Fruit fly (Drosophila melanogaster) whole organism, embryonic: ENCODE results near the gene CG6656.

Source experiments
- Awh ChIP-seq: fragments of 200-800 bp; sonication (Bioruptor generic); IDR thresholded peaks from 2 replicates; pipeline ENCODE4, ENCODE4 v1.3.6; 2022; ENCODE audit warnings: missing biosample characterization, missing genetic modification characterization
- CG11085 ChIP-seq: fragments of 200-800 bp; sonication (Bioruptor generic); IDR thresholded peaks from 2 replicates; pipeline ENCODE4 v1.3.6; 2022; ENCODE audit warnings: missing biosample characterization, missing genetic modification characterization
- CG11093 ChIP-seq: fragments of 200-800 bp; sonication (Bioruptor generic); IDR thresholded peaks from 3 replicates; pipeline ENCODE4 v1.3.6; 2022; ENCODE audit warnings: missing biosample characterization, missing genetic modification characterization
- CG11247 ChIP-seq: fragments of 200-800 bp; sonication (Bioruptor generic); IDR thresholded peaks from 2 replicates; pipeline ENCODE4 v1.3.6; 2022; ENCODE audit warnings: missing biosample characterization, missing genetic modification characterization
- CG11456 ChIP-seq: fragments of 200-800 bp; sonication (Bioruptor generic); IDR thresholded peaks from 3 replicates; pipeline ENCODE4 v1.3.6; 2022; ENCODE audit warnings: missing biosample characterization, missing genetic modification characterization
- CG14441 ChIP-seq: fragments of 200-800 bp; sonication (Bioruptor generic); IDR thresholded peaks from 2 replicates; pipeline ENCODE4 v1.3.6; 2022; ENCODE audit warnings: missing biosample characterization, missing genetic modification characterization
- CG14667 ChIP-seq: fragments of 200-800 bp; sonication (Bioruptor generic); IDR thresholded peaks from 2 replicates; pipeline ENCODE4 v1.3.6; 2022; ENCODE audit warnings: missing biosample characterization, missing genetic modification characterization
- CG15601 ChIP-seq: fragments of 200-800 bp; sonication (Bioruptor generic); optimal IDR thresholded peaks from 3 replicates; lab custom pipeline; 2019; ENCODE audit warnings: missing biosample characterization, mild to moderate bottlenecking, missing genetic modification characterization, moderate library complexity
- CG1602 ChIP-seq: fragments of 200-800 bp; sonication (Bioruptor generic); optimal IDR thresholded peaks from 3 replicates; lab custom pipeline; 2016; ENCODE audit warnings: missing biosample characterization, missing genetic modification characterization
- CG16815 ChIP-seq: fragments of 200-800 bp; sonication (Bioruptor generic); optimal IDR thresholded peaks from 3 replicates; lab custom pipeline; 2017; ENCODE audit warnings: missing biosample characterization, mild to moderate bottlenecking, missing genetic modification characterization
- CG18262 ChIP-seq: fragments of 200-800 bp; optimal IDR thresholded peaks from 3 replicates; lab custom pipeline; 2019; ENCODE audit warnings: missing biosample characterization, mild to moderate bottlenecking, missing genetic modification characterization, moderate library complexity
- CG2712 ChIP-seq: fragments of 200-800 bp; optimal IDR thresholded peaks from 3 replicates; lab custom pipeline; 2019; ENCODE audit warnings: missing biosample characterization, mild to moderate bottlenecking, missing genetic modification characterization, moderate library complexity
- CG3163 ChIP-seq: fragments of 200-800 bp; sonication (Bioruptor generic); optimal IDR thresholded peaks from 3 replicates; lab custom pipeline; 2016; ENCODE audit warnings: missing biosample characterization, missing genetic modification characterization
- CG34422 ChIP-seq: fragments of 200-800 bp; sonication (Bioruptor generic); IDR thresholded peaks from 3 replicates; pipeline ENCODE4 v1.3.6; 2022; ENCODE audit warnings: missing biosample characterization, missing genetic modification characterization
- CG5180 ChIP-seq: fragments of 200-800 bp; sonication (Bioruptor generic); optimal IDR thresholded peaks from 3 replicates; lab custom pipeline; 2017; ENCODE audit warnings: missing biosample characterization, missing genetic modification characterization, mild to moderate bottlenecking, moderate library complexity, missing genetic modification reagents
- CG6689 ChIP-seq: fragments of 200-800 bp; sonication (Bioruptor generic); IDR thresholded peaks from 2 replicates; pipeline ENCODE4 v1.3.6; 2022; ENCODE audit warnings: missing biosample characterization, missing genetic modification characterization
- CG7357 ChIP-seq: fragments of 200-800 bp; sonication (Bioruptor generic); IDR thresholded peaks from 3 replicates; pipeline ENCODE4 v1.3.6; 2022; ENCODE audit warnings: missing biosample characterization, missing genetic modification characterization
- CG8924 ChIP-seq: fragments of 200-800 bp; optimal IDR thresholded peaks from 3 replicates; lab custom pipeline; 2019; ENCODE audit warnings: missing biosample characterization, mild to moderate bottlenecking, missing genetic modification characterization, moderate library complexity
- CG8944 ChIP-seq: fragments of 200-800 bp; sonication (Bioruptor generic); optimal IDR thresholded peaks from 3 replicates; lab custom pipeline; 2016; ENCODE audit warnings: missing biosample characterization, missing genetic modification characterization
- D19B ChIP-seq: fragments of 200-800 bp; sonication (Bioruptor generic); optimal IDR thresholded peaks from 2 replicates; lab custom pipeline; 2017; ENCODE audit warnings: missing biosample characterization, mild to moderate bottlenecking, missing genetic modification characterization
- Dbx ChIP-seq: fragments of 200-800 bp; sonication (Bioruptor generic); IDR thresholded peaks from 3 replicates; pipeline ENCODE4 v1.3.6; 2022; ENCODE audit warnings: missing biosample characterization, missing genetic modification characterization
- Dref ChIP-seq: fragments of 200-800 bp; sonication (Bioruptor generic); IDR thresholded peaks from 2 replicates; pipeline ENCODE4 v1.3.6; 2022; ENCODE audit warnings: missing biosample characterization, missing genetic modification characterization
- E2f1 ChIP-seq: fragments of 200-800 bp; sonication (Bioruptor generic); IDR thresholded peaks from 2 replicates; pipeline ENCODE4 v1.3.6; 2022; ENCODE audit warnings: missing biosample characterization, missing genetic modification characterization
- MBD-R2 ChIP-seq: fragments of 200-800 bp; sonication (Bioruptor generic); IDR thresholded peaks from 2 replicates; pipeline ENCODE4 v1.3.6; 2022; ENCODE audit warnings: missing biosample characterization, missing genetic modification characterization
- Med ChIP-seq: fragments of 200-800 bp; sonication (Bioruptor generic); peaks from one replicate; lab custom pipeline; 2016; ENCODE audit warnings: missing biosample characterization, missing genetic modification characterization, mild to moderate bottlenecking, inconsistent platforms, moderate library complexity
- Meics ChIP-seq: fragments of 200-800 bp; sonication (Bioruptor generic); optimal IDR thresholded peaks from 2 replicates; lab custom pipeline; 2017; ENCODE audit warnings: missing biosample characterization, mild to moderate bottlenecking, missing genetic modification characterization
- Nf-YB ChIP-seq: fragments of 200-800 bp; sonication (Bioruptor generic); optimal IDR thresholded peaks from 3 replicates; lab custom pipeline; 2019; ENCODE audit warnings: missing biosample characterization, mild to moderate bottlenecking, missing genetic modification characterization, moderate library complexity
- Oli ChIP-seq: fragments of 200-800 bp; sonication (Bioruptor generic); optimal IDR thresholded peaks from 2 replicates; lab custom pipeline; 2018; ENCODE audit warnings: missing biosample characterization, mild to moderate bottlenecking, missing genetic modification characterization, moderate library complexity
- Pdp1 ChIP-seq, 2 experiments: fragments of 200-800 bp; sonication (Bioruptor generic); optimal IDR thresholded peaks; 3 replicates each; lab custom pipeline; 2016; ENCODE audit warnings: missing biosample characterization in 2 of 2, missing genetic modification characterization in 2 of 2, mild to moderate bottlenecking in 1 of 2, moderate library complexity in 1 of 2
- Ptx1 ChIP-seq: fragments of 200-800 bp; sonication (Bioruptor generic); IDR thresholded peaks from 2 replicates; pipeline ENCODE4 v1.3.6; 2022; ENCODE audit warnings: missing biosample characterization, missing genetic modification characterization
- Ssrp ChIP-seq: fragments of 200-800 bp; sonication (Bioruptor generic); optimal IDR thresholded peaks from 2 replicates; lab custom pipeline; 2018; ENCODE audit warnings: missing biosample characterization, mild to moderate bottlenecking, missing genetic modification characterization, moderate library complexity
- Stat92E ChIP-seq, 3 experiments: fragments of >200 bp in 2 of 3; fragments of 200-800 bp in 1 of 3; sonication (Bioruptor generic) in 1 of 3; optimal IDR thresholded peaks; 2 replicates each; lab custom pipeline; 2017 to 2019; ENCODE audit warnings: missing biosample characterization in 3 of 3, missing genetic modification characterization in 3 of 3, mild to moderate bottlenecking in 1 of 3, moderate library complexity in 1 of 3
- Xbp1 ChIP-seq: fragments of 200-800 bp; sonication (Bioruptor generic); optimal IDR thresholded peaks from 3 replicates; lab custom pipeline; 2016; ENCODE audit warnings: missing biosample characterization, mild to moderate bottlenecking, missing genetic modification characterization
- amos ChIP-seq: fragments of 200-800 bp; sonication (Bioruptor generic); IDR thresholded peaks from 2 replicates; pipeline ENCODE4 v1.3.6; 2022; ENCODE audit warnings: missing biosample characterization, missing genetic modification characterization; ENCODE audit not compliant: partially characterized antibody
- ase ChIP-seq: fragments of 200-800 bp; sonication (Bioruptor generic); IDR thresholded peaks from 3 replicates; pipeline ENCODE4 v1.3.6; 2022; ENCODE audit warnings: missing biosample characterization, missing genetic modification characterization
- az2 ChIP-seq: fragments of 200-800 bp; sonication (Bioruptor generic); optimal IDR thresholded peaks from 3 replicates; lab custom pipeline; 2016; ENCODE audit warnings: missing biosample characterization, missing genetic modification characterization
- chn ChIP-seq: fragments of 200-800 bp; sonication (Bioruptor generic); optimal IDR thresholded peaks from 2 replicates; lab custom pipeline; 2016; ENCODE audit warnings: missing biosample characterization, missing genetic modification characterization
- hkb ChIP-seq, 2 experiments: fragments of 200-800 bp in 1 of 2; fragments of >200 bp in 1 of 2; sonication (Bioruptor generic) in 1 of 2; IDR thresholded peaks in 1 of 2; optimal IDR thresholded peaks in 1 of 2; 2 replicates each; pipeline versions ENCODE4 v1.3.6 to Lab custom; 2017 to 2022; ENCODE audit warnings: missing biosample characterization in 1 of 2, missing genetic modification characterization in 1 of 2
- lmd ChIP-seq: fragments of 200-800 bp; sonication (Bioruptor generic); IDR thresholded peaks from 2 replicates; pipeline ENCODE4 v1.3.6; 2022; ENCODE audit warnings: missing biosample characterization, missing genetic modification characterization
- nmo ChIP-seq: fragments of 200-800 bp; sonication (Bioruptor generic); optimal IDR thresholded peaks from 2 replicates; lab custom pipeline; 2018; ENCODE audit warnings: missing biosample characterization, mild to moderate bottlenecking, missing genetic modification characterization, moderate library complexity
- pita ChIP-seq: fragments of 200-800 bp; sonication (Bioruptor generic); optimal IDR thresholded peaks from 2 replicates; lab custom pipeline; 2017; ENCODE audit warnings: missing biosample characterization, mild to moderate bottlenecking, missing genetic modification characterization
- ranshi ChIP-seq: fragments of 200-800 bp; sonication (Bioruptor generic); IDR thresholded peaks from 2 replicates; pipeline ENCODE4 v1.3.6; 2022; ENCODE audit warnings: missing biosample characterization, missing genetic modification characterization
- sens ChIP-seq: fragments of 200-800 bp; sonication (Bioruptor generic); peaks from one replicate; lab custom pipeline; 2016; ENCODE audit warnings: missing biosample characterization, missing genetic modification characterization
- sisA ChIP-seq: fragments of 200-800 bp; sonication (Bioruptor generic); IDR thresholded peaks from 2 replicates; pipeline ENCODE4 v1.3.6; 2022; ENCODE audit warnings: missing biosample characterization, missing genetic modification characterization
- ssp ChIP-seq: fragments of 200-800 bp; sonication (Bioruptor generic); IDR thresholded peaks from 2 replicates; pipeline ENCODE4 v1.3.6; 2022; ENCODE audit warnings: missing biosample characterization, missing genetic modification characterization
- stc ChIP-seq: fragments of 200-800 bp; sonication (Bioruptor generic); IDR thresholded peaks from 2 replicates; pipeline ENCODE4 v1.3.6; 2022; ENCODE audit warnings: missing biosample characterization, missing genetic modification characterization
- tgo ChIP-seq: fragments of 200-800 bp; sonication (Bioruptor generic); IDR thresholded peaks from 3 replicates; pipeline ENCODE4 v1.3.6; 2022; ENCODE audit warnings: missing biosample characterization, missing genetic modification characterization
- vvl ChIP-seq: fragments of 200-800 bp; sonication (Bioruptor generic); IDR thresholded peaks from 2 replicates; pipeline ENCODE4 v1.3.6; 2022; ENCODE audit warnings: missing biosample characterization, missing genetic modification characterization
- z ChIP-seq: fragments of 200-800 bp; sonication (Bioruptor generic); IDR thresholded peaks from 3 replicates; pipeline ENCODE4 v1.3.6; 2022; ENCODE audit warnings: missing biosample characterization, missing genetic modification characterization
- zfh1 ChIP-seq: fragments of 200-800 bp; sonication (Bioruptor generic); IDR thresholded peaks from 3 replicates; pipeline ENCODE4 v1.3.6; 2022; ENCODE audit warnings: missing biosample characterization, missing genetic modification characterization

Gene CG6656

dm6 chr3R:21887588-21888007 is 12.5 kb downstream of the CG6656 start (continued):
- peak; percentile 1 for TF ChIP-seq CG15601 (tag; lab: Kevin White, UChicago)
- TF ChIP-seq CG11456 (GFP tag; lab: Robert Waterston, UW), result peak; percentile 57; the same call in 1 of the 3 replicates
- peak; percentile 79 for TF ChIP-seq nmo (GFP tag; lab: Kevin White, UChicago)
- TF ChIP-seq z (GFP tag; lab: Robert Waterston, UW), result 0 out of 3 replicates have a peak, but pooled peaks have one; percentile 11
- no peak for TF ChIP-seq D19B
- TF ChIP-seq Med (GFP tag; lab: Kevin White, UChicago), result peak; percentile 85
- no peak for TF ChIP-seq CG11093 (GFP tag; lab: Robert Waterston, UW)
- 0 out of 2 replicates have a peak, but pooled peaks have one; percentile 50 for TF ChIP-seq stc (GFP tag; lab: Robert Waterston, UW)
- no peak for TF ChIP-seq pita (GFP tag; lab: Kevin White, UChicago)
- TF ChIP-seq CG3163 (GFP tag; lab: Kevin White, UChicago), result no peak
- TF ChIP-seq amos, result no peak
- peak; percentile 6 for TF ChIP-seq CG8924
- peak; percentile 77 for TF ChIP-seq vvl
- peak; percentile 0 for TF ChIP-seq Meics
- no peak for TF ChIP-seq Dbx (GFP tag; lab: Robert Waterston, UW)
- no peak for TF ChIP-seq Dref (GFP tag; lab: Robert Waterston, UW)
- peak; percentile 72 for TF ChIP-seq lmd (GFP tag; lab: Robert Waterston, UW)
- peak; percentile 71 for TF ChIP-seq CG2712 (tag; lab: Kevin White, UChicago)
- TF ChIP-seq Oli (tag; lab: Kevin White, UChicago), result peak; percentile 28
- TF ChIP-seq CG7357 (GFP tag; lab: Robert Waterston, UW), result peak; percentile 45; the same call in 1 of the 3 replicates
- TF ChIP-seq Xbp1 (GFP tag; lab: Kevin White, UChicago), result peak; percentile 42
- 0 out of 2 replicates have a peak, but pooled peaks have one; percentile 19 for TF ChIP-seq CG11085
- no peak for TF ChIP-seq Stat92E (GFP tag; optimal IDR thresholded peaks at IDR 0.05; lab: Kevin White, UChicago)
- TF ChIP-seq ranshi, result peak; percentile 53
- no peak for TF ChIP-seq chn
- peak; percentile 72 for TF ChIP-seq CG6689 (GFP tag; lab: Robert Waterston, UW)
- TF ChIP-seq CG8944 (GFP tag; lab: Kevin White, UChicago), result peak; percentile 49
- TF ChIP-seq CG14667, result 0 out of 2 replicates have a peak, but pooled peaks have one; percentile 42
- TF ChIP-seq Pdp1 (GFP tag; optimal IDR thresholded peaks at IDR 0.05; lab: Kevin White, UChicago), result peak; percentile 33 to 37
- TF ChIP-seq Ssrp, result peak; percentile 15
- peak; percentile 51 for TF ChIP-seq sens
- peak; percentile 33; the same call in 2 of the 3 replicates for TF ChIP-seq CG34422 (GFP tag; lab: Robert Waterston, UW)
- TF ChIP-seq E2f1 (GFP tag; lab: Robert Waterston, UW), result peak; percentile 57
- TF ChIP-seq CG11247, result no peak
- TF ChIP-seq Nf-YB (GFP tag; lab: Kevin White, UChicago), result no peak
- TF ChIP-seq CG14441, result peak; percentile 47
- TF ChIP-seq az2, result peak; percentile 12
- TF ChIP-seq tgo, result peak; percentile 36; the same call in 1 of the 3 replicates
- TF ChIP-seq sisA (GFP tag; lab: Robert Waterston, UW), result peak; percentile 51; the same call in 1 of the 2 replicates
- peak; percentile 32 for TF ChIP-seq CG16815 (GFP tag; lab: Kevin White, UChicago)
- no peak for TF ChIP-seq MBD-R2 (GFP tag; lab: Robert Waterston, UW)
- TF ChIP-seq hkb (optimal IDR thresholded peaks at IDR 0.05; lab: Kevin White, UChicago), result no peak
- TF ChIP-seq hkb (GFP tag; IDR thresholded peaks at IDR 0.05; lab: Robert Waterston, UW), result peak; percentile 41; the same call in 1 of the 2 replicates
- no peak for TF ChIP-seq CG1602
- TF ChIP-seq CG5180, result no peak
- TF ChIP-seq CG18262 (tag; lab: Kevin White, UChicago), result peak; percentile 79
- TF ChIP-seq Awh (GFP tag; lab: Robert Waterston, UW), result 0 out of 2 replicates have a peak, but pooled peaks have one; percentile 43
- peak; percentile 58; the same call in 1 of the 3 replicates for TF ChIP-seq zfh1 (GFP tag; lab: Robert Waterston, UW)
- TF ChIP-seq Ptx1, result peak; percentile 65
- peak; percentile 59; the same call in 1 of the 3 replicates for TF ChIP-seq ase (GFP tag; lab: Robert Waterston, UW)
- TF ChIP-seq ssp (GFP tag; lab: Robert Waterston, UW), result peak; percentile 34; the same call in 1 of the 2 replicates
